Fruit fly (Drosophila melanogaster): ENCODE results near the gene ogre.

The ogre gene

DNA sequence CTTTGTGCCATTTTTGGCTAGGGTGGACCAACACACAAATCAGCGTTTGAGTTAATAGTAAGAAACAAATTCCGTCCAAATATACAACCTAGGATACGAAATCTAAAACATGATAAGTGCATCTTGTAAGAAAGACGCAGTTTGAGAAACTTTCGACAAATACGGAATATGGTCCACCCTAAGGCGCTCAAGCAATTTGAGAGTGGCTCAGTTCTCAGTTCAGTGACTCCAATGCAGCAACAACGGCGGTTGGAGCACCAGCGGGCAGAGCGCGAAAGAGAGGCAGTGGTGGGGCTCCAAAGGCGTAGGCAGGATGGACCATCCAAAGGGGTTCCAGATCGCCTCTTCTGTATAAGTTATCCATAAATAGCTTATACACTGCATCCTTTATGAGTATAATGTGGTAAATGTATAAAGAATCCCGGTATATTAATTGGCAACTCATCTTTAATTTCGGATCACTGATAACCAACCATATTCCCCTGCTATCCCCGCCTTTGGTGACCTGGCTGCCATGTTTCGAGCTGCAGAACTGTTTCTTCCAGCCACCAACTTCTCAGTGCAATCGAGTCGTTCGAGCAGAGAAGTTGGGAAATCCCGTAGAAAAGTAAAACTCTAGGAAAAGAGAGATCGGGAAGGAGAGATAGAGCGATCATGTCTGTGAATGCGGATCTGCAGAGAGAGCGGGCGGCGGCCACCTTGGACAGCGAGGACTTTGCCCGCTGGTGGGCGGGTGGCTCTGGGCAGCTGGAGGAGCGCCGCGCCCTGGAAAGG, 21.6 kb downstream of the ogre start, which contains the start of gene CG4586 (continued):
- TF ChIP-seq crp (GFP tag; optimal IDR thresholded peaks at IDR 0.05): peak in 1 of 2 experiments; percentile 38
- TF ChIP-seq D19A (tag; optimal IDR thresholded peaks at IDR 0.05): peak; percentile 90
- TF ChIP-seq PHDP (tag; optimal IDR thresholded peaks at IDR 0.05): peak; percentile 98
- peak; percentile 92 for TF ChIP-seq Mes4 (GFP tag; optimal IDR thresholded peaks at IDR 0.05)
- TF ChIP-seq zf30C (GFP tag; optimal IDR thresholded peaks at IDR 0.05): no peak
- TF ChIP-seq CG10565 (GFP tag; optimal IDR thresholded peaks at IDR 0.05): peak; percentile 88
- TF ChIP-seq hb (GFP tag; IDR thresholded peaks at IDR 0.05; ENCODE audit: partially characterized antibody): no peak
- peak; percentile 75 for TF ChIP-seq CG10959 (GFP tag; IDR thresholded peaks at IDR 0.05)
- peak; percentile 85 for TF ChIP-seq H15 (GFP tag; IDR thresholded peaks at IDR 0.05)
- TF ChIP-seq Tbp (GFP tag; optimal IDR thresholded peaks at IDR 0.05): no peak
- TF ChIP-seq Dfd (GFP tag; optimal IDR thresholded peaks at IDR 0.05): no peak
- TF ChIP-seq Bteb2 (GFP tag; optimal IDR thresholded peaks at IDR 0.05): peak; percentile 96
- peak; percentile 95 for TF ChIP-seq CG7987 (GFP tag; optimal IDR thresholded peaks at IDR 0.05)
- TF ChIP-seq CG34376 (GFP tag; optimal IDR thresholded peaks at IDR 0.05): peak; percentile 97
- TF ChIP-seq Stat92E (GFP tag; optimal IDR thresholded peaks at IDR 0.05): peak in 1 of 3 experiments; percentile 47
- TF ChIP-seq so (GFP tag; IDR thresholded peaks at IDR 0.05): peak; percentile 98
- peak; percentile 83 for TF ChIP-seq CG10543 (GFP tag; optimal IDR thresholded peaks at IDR 0.05)
- TF ChIP-seq kah (GFP tag; optimal IDR thresholded peaks at IDR 0.05): peak; percentile 84
- peak; percentile 90 for TF ChIP-seq Bdp1 (GFP tag; optimal IDR thresholded peaks at IDR 0.05)
- peak; percentile 91 for TF ChIP-seq CG17829 (tag; optimal IDR thresholded peaks at IDR 0.05)
- peak; percentile 90 for TF ChIP-seq ttk (GFP tag; IDR thresholded peaks at IDR 0.05)
- TF ChIP-seq btn (GFP tag; optimal IDR thresholded peaks at IDR 0.05): peak; percentile 96
- TF ChIP-seq ro (GFP tag; IDR thresholded peaks at IDR 0.05): peak; percentile 52
- TF ChIP-seq HLH3B (GFP tag; IDR thresholded peaks at IDR 0.05): peak; percentile 92
- peak; percentile 84 for TF ChIP-seq Fer2 (tag; optimal IDR thresholded peaks at IDR 0.05)
- peak; percentile 88 for TF ChIP-seq pum (GFP tag; optimal IDR thresholded peaks at IDR 0.05)
- peak; percentile 74 for TF ChIP-seq CG31388 (GFP tag; optimal IDR thresholded peaks at IDR 0.05)
- TF ChIP-seq CG15479 (GFP tag; optimal IDR thresholded peaks at IDR 0.05): peak; percentile 7
- TF ChIP-seq MESR4 (GFP tag; optimal IDR thresholded peaks at IDR 0.05): peak; percentile 77
- peak; percentile 72 for TF ChIP-seq sisA (GFP tag; IDR thresholded peaks at IDR 0.05)
- TF ChIP-seq crc (GFP tag; optimal IDR thresholded peaks at IDR 0.05): peak; percentile 94
- TF ChIP-seq chm (GFP tag; IDR thresholded peaks at IDR 0.05): peak; percentile 97
- peak; percentile 91 for TF ChIP-seq CG6689 (GFP tag; IDR thresholded peaks at IDR 0.05)
- TF ChIP-seq CG11723 (GFP tag; optimal IDR thresholded peaks at IDR 0.05): peak; percentile 93
- peak; percentile 93 for TF ChIP-seq CG18619 (GFP tag; optimal IDR thresholded peaks at IDR 0.05)
- peak; percentile 77 for TF ChIP-seq peb (GFP tag; IDR thresholded peaks at IDR 0.05)
- TF ChIP-seq Asciz (GFP tag; optimal IDR thresholded peaks at IDR 0.05): peak; percentile 96
- peak; percentile 93 for TF ChIP-seq CG4424 (GFP tag; optimal IDR thresholded peaks at IDR 0.05)
- TF ChIP-seq stc (GFP tag; IDR thresholded peaks at IDR 0.05): peak; percentile 96
- TF ChIP-seq prd (optimal IDR thresholded peaks at IDR 0.05): no peak
- TF ChIP-seq prd (GFP tag; IDR thresholded peaks at IDR 0.05): peak; percentile 90
- TF ChIP-seq CG14710 (tag; optimal IDR thresholded peaks at IDR 0.05): peak; percentile 83
- TF ChIP-seq CG9817 (tag; optimal IDR thresholded peaks at IDR 0.05): peak; percentile 90
- TF ChIP-seq Oli (tag; optimal IDR thresholded peaks at IDR 0.05): peak; percentile 93
- TF ChIP-seq CG4404 (GFP tag; IDR thresholded peaks at IDR 0.05): peak; percentile 61
- TF ChIP-seq hkb (optimal IDR thresholded peaks at IDR 0.05): no peak
- TF ChIP-seq hkb (GFP tag; IDR thresholded peaks at IDR 0.05): peak; percentile 99
- TF ChIP-seq CG30403 (GFP tag; optimal IDR thresholded peaks at IDR 0.05): peak; percentile 93
- TF ChIP-seq CG4617 (GFP tag; optimal IDR thresholded peaks at IDR 0.05; ENCODE audit: borderline replicate concordance): peak; percentile 81
- TF ChIP-seq Jarid2 (GFP tag; optimal IDR thresholded peaks at IDR 0.05): peak; percentile 81

All from whole organism, embryonic.